Worm (Caenorhabditis elegans) whole organism, late embryonic: ENCODE results near the gene Y54G2A.72.

Source experiments
- Y22D7AL.16 ChIP-seq: sonication (generic microtip); optimal IDR thresholded peaks from 2 replicates; lab custom pipeline; 2016; ENCODE audit warnings: missing genetic modification characterization, missing compliant biosample characterization
- ceh-19 ChIP-seq: fragments of 200-800 bp; sonication (Bioruptor generic); optimal IDR thresholded peaks from 2 replicates; lab custom pipeline; 2018; ENCODE audit warnings: mild to moderate bottlenecking, missing genetic modification characterization, missing compliant biosample characterization
- ceh-34 ChIP-seq: sonication (generic microtip); optimal IDR thresholded peaks from 2 replicates; lab custom pipeline; 2016; ENCODE audit warnings: mild to moderate bottlenecking, missing genetic modification characterization, missing compliant biosample characterization
- ceh-9 ChIP-seq: sonication (generic microtip); optimal IDR thresholded peaks from 2 replicates; lab custom pipeline; 2016; ENCODE audit warnings: mild to moderate bottlenecking, missing genetic modification characterization, inconsistent platforms, missing compliant biosample characterization
- elt-2 ChIP-seq: sonication (generic microtip); optimal IDR thresholded peaks from 2 replicates; lab custom pipeline; 2016; ENCODE audit warnings: missing genetic modification reagents, missing genetic modification characterization, missing compliant biosample characterization
- fax-1 ChIP-seq: sonication (generic microtip); optimal IDR thresholded peaks from 2 replicates; lab custom pipeline; 2016; ENCODE audit warnings: missing genotype, missing genetic modification characterization, missing compliant biosample characterization
- fkh-10 ChIP-seq: fragments of 150-350 bp; optimal IDR thresholded peaks from 2 replicates; lab custom pipeline; 2014; ENCODE audit warnings: missing biosample characterization, missing genetic modification reagents, missing genetic modification characterization
- hlh-6 ChIP-seq: sonication (generic microtip); optimal IDR thresholded peaks from 2 replicates; lab custom pipeline; 2016; ENCODE audit warnings: missing genotype, missing genetic modification characterization, missing compliant biosample characterization
- pqm-1 ChIP-seq: sonication (generic microtip); optimal IDR thresholded peaks from 2 replicates; lab custom pipeline; 2016; ENCODE audit warnings: missing genetic modification characterization, missing compliant biosample characterization
- ref-2 ChIP-seq: sonication (generic microtip); optimal IDR thresholded peaks from 2 replicates; lab custom pipeline; 2016; ENCODE audit warnings: missing genetic modification characterization, missing compliant biosample characterization
- rnt-1 ChIP-seq: sonication (generic microtip); optimal IDR thresholded peaks from 2 replicates; lab custom pipeline; 2016; ENCODE audit warnings: missing genetic modification characterization, missing compliant biosample characterization
- sox-4 ChIP-seq: sonication (generic microtip); optimal IDR thresholded peaks from 2 replicates; lab custom pipeline; 2017; ENCODE audit warnings: mild to moderate bottlenecking, missing genetic modification characterization, inconsistent platforms, missing compliant biosample characterization
- unc-86 ChIP-seq: sonication (generic microtip); optimal IDR thresholded peaks from 2 replicates; lab custom pipeline; 2016; ENCODE audit warnings: missing genetic modification characterization, missing compliant biosample characterization

ce11 chrIV:2803652-2804051, 25.7 kb downstream of the Y54G2A.72 start, which contains the start of gene Y54G2A.32:
- TF ChIP-seq ceh-9 (no peak), pqm-1 (no peak), hlh-6 (tag; lab: Kevin White, UChicago) (no peak), ref-2 (no peak), sox-4 (tag; lab: Kevin White, UChicago) (no peak), ceh-34 (tag; lab: Kevin White, UChicago) (no peak), fkh-10 (GFP tag; lab: Kevin White, UChicago) (no peak), fax-1 (tag; lab: Kevin White, UChicago) (no peak), ceh-19 (no peak), rnt-1 (tag; lab: Kevin White, UChicago) (no peak), unc-86 (tag; lab: Kevin White, UChicago) (no peak), elt-2 (tag; lab: Kevin White, UChicago) (no peak), Y22D7AL.16 (no peak)
